Worm (Caenorhabditis elegans) whole organism, early embryonic: ENCODE data around the gene K07H8.12.

Experiments used
- B0310.2 ChIP-seq: sonication (generic microtip); optimal IDR thresholded peaks from 2 replicates; lab custom pipeline; 2016; ENCODE audit warnings: mild to moderate bottlenecking, missing genetic modification characterization, missing compliant biosample characterization
- F13C5.2 ChIP-seq: sonication (generic microtip); optimal IDR thresholded peaks from 2 replicates; lab custom pipeline; 2017; ENCODE audit warnings: mild to moderate bottlenecking, missing genetic modification characterization, inconsistent platforms, missing compliant biosample characterization
- aly-1 ChIP-seq: sonication (generic microtip); optimal IDR thresholded peaks from 2 replicates; lab custom pipeline; 2016; ENCODE audit warnings: missing genetic modification characterization, missing compliant biosample characterization
- ama-1 ChIP-seq: fragments of 150-350 bp; optimal IDR thresholded peaks from 2 replicates; lab custom pipeline; 2014
- ceh-13 ChIP-seq: fragments of 200-800 bp; sonication (Bioruptor generic); optimal IDR thresholded peaks from 2 replicates; lab custom pipeline; 2018; ENCODE audit warnings: mild to moderate bottlenecking, missing genetic modification characterization, missing compliant biosample characterization
- ceh-36 ChIP-seq: sonication (generic microtip); optimal IDR thresholded peaks from 2 replicates; lab custom pipeline; 2016; ENCODE audit warnings: missing genetic modification characterization, inconsistent platforms, missing compliant biosample characterization
- ets-7 ChIP-seq: sonication (generic microtip); optimal IDR thresholded peaks from 2 replicates; lab custom pipeline; 2016; ENCODE audit warnings: missing genotype, missing genetic modification characterization, missing compliant biosample characterization
- flt-1 ChIP-seq: fragments of 200-800 bp; sonication (Bioruptor generic); IDR thresholded peaks from 2 replicates; pipeline ENCODE4 v1.3.6; 2022; ENCODE audit warnings: missing genetic modification characterization, missing compliant biosample characterization
- hmbx-1 ChIP-seq: sonication (generic microtip); optimal IDR thresholded peaks from 2 replicates; lab custom pipeline; 2016; ENCODE audit warnings: mild to moderate bottlenecking, missing genetic modification characterization, missing compliant biosample characterization
- hmg-4 ChIP-seq: fragments of 200-800 bp; sonication (Bioruptor generic); optimal IDR thresholded peaks from 2 replicates; lab custom pipeline; 2018; ENCODE audit warnings: mild to moderate bottlenecking, missing genetic modification characterization, missing compliant biosample characterization
- hnd-1 ChIP-seq: sonication (generic microtip); optimal IDR thresholded peaks from 2 replicates; lab custom pipeline; 2016; ENCODE audit warnings: missing genetic modification characterization, missing compliant biosample characterization
- pes-1 ChIP-seq: fragments of 200-800 bp; sonication (Bioruptor generic); IDR thresholded peaks from 2 replicates; pipeline ENCODE4 v1.3.6; 2022; ENCODE audit warnings: missing genetic modification reagents, missing genetic modification characterization, missing compliant biosample characterization
- scrt-1 ChIP-seq: fragments of 200-800 bp; sonication (Bioruptor generic); IDR thresholded peaks from 2 replicates; pipeline ENCODE4 v1.3.6; 2022; ENCODE audit warnings: missing genetic modification characterization, missing compliant biosample characterization
- sea-1 ChIP-seq: fragments of 200-800 bp; sonication (Bioruptor generic); conservative IDR thresholded peaks from 2 replicates; pipeline ENCODE4 v1.3.6; 2022; ENCODE audit warnings: missing genetic modification characterization, missing compliant biosample characterization
- tbx-11 ChIP-seq: fragments of 200-800 bp; sonication (Bioruptor generic); IDR thresholded peaks from 2 replicates; pipeline ENCODE4 v1.3.6; 2022; ENCODE audit warnings: missing genetic modification characterization, missing compliant biosample characterization
- tbx-37 ChIP-seq: fragments of 200-800 bp; sonication (Bioruptor generic); conservative IDR thresholded peaks from 2 replicates; pipeline ENCODE4 v1.3.6; 2022; ENCODE audit warnings: missing genetic modification reagents, missing genetic modification characterization, missing compliant biosample characterization
- tra-4 ChIP-seq: sonication (generic microtip); optimal IDR thresholded peaks from 2 replicates; lab custom pipeline; 2017; ENCODE audit warnings: missing genetic modification characterization, missing compliant biosample characterization

Gene K07H8.12

ce11 chrIV:8252856-8253255 is 23.7 kb downstream of the K07H8.12 start:
- TF ChIP-seq B0310.2 (tag; lab: Kevin White, UChicago) (peak; percentile 97), hnd-1 (tag; lab: Kevin White, UChicago) (peak; percentile 93), ceh-36 (tag; lab: Kevin White, UChicago) (peak; percentile 97), sea-1 (peak; percentile 95), scrt-1 (GFP tag; lab: Robert Waterston, UW) (peak; percentile 96; the same call in 1 of the 2 replicates), aly-1 (tag; lab: Kevin White, UChicago) (peak; percentile 91), F13C5.2 (peak; percentile 98), flt-1 (GFP tag; lab: Robert Waterston, UW) (peak; percentile 99), hmbx-1 (tag; lab: Kevin White, UChicago) (peak; percentile 92), ceh-13 (GFP tag; lab: Kevin White, UChicago) (peak; percentile 97), tbx-37 (GFP tag; lab: Robert Waterston, UW) (peak; percentile 95), tra-4 (tag; lab: Kevin White, UChicago) (peak; percentile 91), ama-1 (lab: Kevin White, UChicago) (no peak), tbx-11 (GFP tag; lab: Robert Waterston, UW) (peak; percentile 96), hmg-4 (GFP tag; lab: Kevin White, UChicago) (no peak), pes-1 (peak; percentile 97), ets-7 (tag; lab: Kevin White, UChicago) (peak; percentile 81)

ce11 chrIV:8251346-8251745 is 25.2 kb downstream of the K07H8.12 start:
- TF ChIP-seq ceh-13 (GFP tag; lab: Kevin White, UChicago) (no peak), F13C5.2 (no peak), scrt-1 (GFP tag; lab: Robert Waterston, UW) (no peak), pes-1 (no peak)

DNA sequence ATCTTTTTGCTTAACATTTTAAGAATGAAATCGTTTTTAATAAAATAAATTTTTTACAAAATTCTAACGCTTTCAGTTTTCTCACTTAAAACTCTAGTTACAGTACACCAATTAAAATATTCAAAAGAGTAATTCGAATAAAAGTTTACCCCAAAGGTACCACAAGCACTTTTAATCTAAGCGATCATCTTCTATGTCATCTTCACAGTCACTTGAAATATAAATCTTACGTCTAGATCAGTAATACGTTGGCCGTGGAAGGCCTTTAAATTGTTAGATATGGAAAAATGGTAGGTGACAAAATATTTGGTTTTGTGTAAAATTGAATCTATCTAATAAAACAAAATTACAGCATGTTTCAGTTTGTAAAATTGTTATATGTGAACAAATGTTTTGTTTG is 29.2 kb downstream of the K07H8.12 start:
- no peak for TF ChIP-seq hnd-1 (tag; lab: Kevin White, UChicago)
- TF ChIP-seq F13C5.2: no peak
- no peak for TF ChIP-seq tbx-11 (GFP tag; lab: Robert Waterston, UW)
- TF ChIP-seq ceh-36 (tag; lab: Kevin White, UChicago): no peak
- TF ChIP-seq sea-1: no peak
- TF ChIP-seq tbx-37 (GFP tag; lab: Robert Waterston, UW): no peak
- TF ChIP-seq hmbx-1 (tag; lab: Kevin White, UChicago): no peak
- TF ChIP-seq scrt-1 (GFP tag; lab: Robert Waterston, UW): no peak
- no peak for TF ChIP-seq ceh-13 (GFP tag; lab: Kevin White, UChicago)
- TF ChIP-seq hmg-4 (GFP tag; lab: Kevin White, UChicago): no peak
- no peak for TF ChIP-seq flt-1 (GFP tag; lab: Robert Waterston, UW)

DNA sequence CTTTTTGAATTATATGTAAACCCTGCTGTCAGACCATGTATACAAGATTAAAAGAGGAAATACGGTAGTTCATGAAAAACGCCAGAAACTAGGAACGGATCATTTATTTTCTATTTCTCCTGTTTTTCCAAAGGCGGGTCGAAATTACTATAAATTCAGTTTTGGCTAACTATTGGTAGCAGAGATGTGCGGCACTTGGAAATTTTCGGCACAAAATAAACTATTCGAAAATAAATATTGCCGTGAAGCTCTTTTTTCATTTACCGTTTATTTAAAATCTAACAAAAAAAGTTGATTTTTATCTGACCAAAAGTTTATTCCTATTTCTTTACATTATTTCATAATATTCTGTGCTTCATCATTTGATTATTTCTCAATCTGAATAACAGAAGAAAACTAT is 32.4 kb downstream of the K07H8.12 start, which contains the start of gene T09A12.1:
Gene T09A12.1, plus strand, starts transcription at position 301 of the 400 bp plus-strand sequence.
- TF ChIP-seq tbx-11 (GFP tag; lab: Robert Waterston, UW): no peak
- TF ChIP-seq F13C5.2: no peak
- no peak for TF ChIP-seq sea-1
- TF ChIP-seq ama-1 (lab: Kevin White, UChicago): no peak
- TF ChIP-seq pes-1: no peak
- no peak for TF ChIP-seq tbx-37 (GFP tag; lab: Robert Waterston, UW)
- no peak for TF ChIP-seq tra-4 (tag; lab: Kevin White, UChicago)
- TF ChIP-seq ets-7 (tag; lab: Kevin White, UChicago): no peak
- no peak for TF ChIP-seq B0310.2 (tag; lab: Kevin White, UChicago)
- TF ChIP-seq hnd-1 (tag; lab: Kevin White, UChicago): no peak
- no peak for TF ChIP-seq hmg-4 (GFP tag; lab: Kevin White, UChicago)
- no peak for TF ChIP-seq hmbx-1 (tag; lab: Kevin White, UChicago)
- no peak for TF ChIP-seq ceh-13 (GFP tag; lab: Kevin White, UChicago)
- no peak for TF ChIP-seq scrt-1 (GFP tag; lab: Robert Waterston, UW)
- TF ChIP-seq flt-1 (GFP tag; lab: Robert Waterston, UW): no peak
- TF ChIP-seq aly-1 (tag; lab: Kevin White, UChicago): no peak
- TF ChIP-seq ceh-36 (tag; lab: Kevin White, UChicago): no peak

DNA sequence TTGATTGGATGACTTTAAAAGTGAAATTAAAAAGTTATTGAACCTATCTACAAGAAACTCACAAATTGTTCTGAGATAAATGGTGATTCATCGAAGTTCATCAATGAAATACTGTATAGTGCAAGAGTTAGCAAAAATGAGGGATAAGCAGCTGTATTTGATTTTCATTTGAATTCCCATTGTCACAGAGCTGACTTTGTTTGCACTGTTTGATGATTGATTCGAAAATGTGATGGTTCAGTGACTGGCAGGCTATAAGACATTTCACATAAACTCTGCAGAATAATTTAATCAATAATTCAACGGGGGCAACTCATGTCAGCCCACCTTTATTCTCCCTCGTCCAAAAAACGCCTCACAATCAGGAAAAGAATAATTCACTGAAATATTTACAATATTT is 32.9 kb downstream of the K07H8.12 start, which contains the start of gene T09A12.8:
Gene T09A12.8, minus strand, starts transcription at position 101 of the 400 bp plus-strand sequence.
- TF ChIP-seq flt-1 (GFP tag; lab: Robert Waterston, UW): no peak
- TF ChIP-seq ets-7 (tag; lab: Kevin White, UChicago): no peak

DNA sequence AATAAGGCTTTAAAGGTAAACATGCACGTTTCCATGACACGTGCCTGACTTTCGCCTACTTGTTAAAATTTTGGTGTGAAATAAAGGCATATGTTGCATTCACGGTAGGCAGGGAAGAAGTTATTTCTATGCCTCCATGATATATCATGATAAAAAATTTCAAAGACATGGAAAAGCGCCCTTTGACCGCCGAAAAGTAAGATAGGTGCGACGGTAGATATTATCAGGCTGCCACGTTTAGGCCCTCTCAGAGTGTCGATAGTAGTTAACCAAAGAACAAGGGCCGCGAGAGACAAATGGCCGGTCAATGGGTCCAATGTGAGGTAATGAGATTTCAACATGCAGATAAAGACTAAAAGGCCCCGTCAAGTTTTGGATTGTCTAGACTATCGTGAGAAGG is 33.3 kb downstream of the K07H8.12 start:
- TF ChIP-seq ama-1 (lab: Kevin White, UChicago): no peak
- no peak for TF ChIP-seq ceh-36 (tag; lab: Kevin White, UChicago)
- TF ChIP-seq scrt-1 (GFP tag; lab: Robert Waterston, UW): no peak
- TF ChIP-seq tbx-37 (GFP tag; lab: Robert Waterston, UW): no peak
- TF ChIP-seq sea-1: no peak
- no peak for TF ChIP-seq flt-1 (GFP tag; lab: Robert Waterston, UW)
- no peak for TF ChIP-seq tra-4 (tag; lab: Kevin White, UChicago)
- no peak for TF ChIP-seq tbx-11 (GFP tag; lab: Robert Waterston, UW)
- TF ChIP-seq hmg-4 (GFP tag; lab: Kevin White, UChicago): no peak

DNA sequence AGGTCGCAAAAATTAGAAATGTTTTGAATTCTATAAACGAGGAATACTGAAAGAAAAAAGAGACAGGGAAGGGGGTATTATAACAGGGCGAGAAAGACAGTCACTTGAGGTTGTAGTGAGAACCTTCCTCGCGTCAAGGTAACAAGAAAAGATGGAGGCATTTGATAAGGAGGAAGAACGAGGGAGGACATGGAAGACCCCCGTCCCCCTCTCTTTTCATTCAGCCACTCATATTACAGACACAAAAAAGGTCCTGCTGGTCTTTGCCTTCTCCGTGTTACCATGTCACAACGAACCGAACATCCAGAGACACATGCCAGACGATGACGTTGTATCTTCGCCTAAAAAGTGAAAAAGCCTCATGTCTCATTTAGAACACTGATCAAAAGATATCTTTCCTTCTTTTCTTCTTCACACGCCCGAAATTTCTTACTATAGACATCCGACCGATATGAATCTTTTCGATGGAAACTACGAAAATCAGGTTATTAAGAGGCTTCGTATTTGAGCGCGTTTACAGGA is 35.1 kb downstream of the K07H8.12 start:
- no peak for TF ChIP-seq tbx-37 (GFP tag; lab: Robert Waterston, UW)
- TF ChIP-seq ets-7 (tag; lab: Kevin White, UChicago): no peak
- no peak for TF ChIP-seq ama-1 (lab: Kevin White, UChicago)

DNA sequence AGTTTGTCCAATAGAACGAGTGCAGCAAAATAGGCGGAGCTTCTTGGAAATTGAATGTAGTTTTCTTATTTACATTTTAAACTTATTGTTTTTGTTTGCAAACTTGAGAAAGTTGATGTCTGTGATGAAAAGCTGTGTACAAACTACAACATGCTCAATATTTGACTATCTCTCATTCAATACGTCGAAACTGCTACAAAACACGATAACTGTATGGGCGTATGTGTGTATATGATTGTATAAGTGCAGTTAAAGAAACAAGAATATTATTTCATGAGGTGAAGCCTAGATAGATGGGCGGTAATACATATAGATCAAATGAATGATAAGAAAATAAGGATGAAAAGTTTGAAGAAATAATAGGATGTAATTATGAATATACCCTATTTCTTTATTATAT is 36.9 kb downstream of the K07H8.12 start:
- TF ChIP-seq B0310.2 (tag; lab: Kevin White, UChicago) (no peak), tra-4 (tag; lab: Kevin White, UChicago) (no peak), hmg-4 (GFP tag; lab: Kevin White, UChicago) (no peak), flt-1 (GFP tag; lab: Robert Waterston, UW) (no peak), sea-1 (no peak), hnd-1 (tag; lab: Kevin White, UChicago) (no peak), pes-1 (no peak), ama-1 (lab: Kevin White, UChicago) (no peak), tbx-11 (GFP tag; lab: Robert Waterston, UW) (no peak), scrt-1 (GFP tag; lab: Robert Waterston, UW) (no peak)
